Worm (Caenorhabditis elegans) whole organism, early embryonic: ENCODE measurements around the gene famh-136.

Experiments
- B0310.2 ChIP-seq: sonication (generic microtip); optimal IDR thresholded peaks from 2 replicates; lab custom pipeline; 2016; ENCODE audit warnings: mild to moderate bottlenecking, missing genetic modification characterization, missing compliant biosample characterization
- F13C5.2 ChIP-seq: sonication (generic microtip); optimal IDR thresholded peaks from 2 replicates; lab custom pipeline; 2017; ENCODE audit warnings: mild to moderate bottlenecking, missing genetic modification characterization, inconsistent platforms, missing compliant biosample characterization
- aly-1 ChIP-seq: sonication (generic microtip); optimal IDR thresholded peaks from 2 replicates; lab custom pipeline; 2016; ENCODE audit warnings: missing genetic modification characterization, missing compliant biosample characterization
- ama-1 ChIP-seq: fragments of 150-350 bp; optimal IDR thresholded peaks from 2 replicates; lab custom pipeline; 2014
- ceh-13 ChIP-seq: fragments of 200-800 bp; sonication (Bioruptor generic); optimal IDR thresholded peaks from 2 replicates; lab custom pipeline; 2018; ENCODE audit warnings: mild to moderate bottlenecking, missing genetic modification characterization, missing compliant biosample characterization
- ceh-36 ChIP-seq: sonication (generic microtip); optimal IDR thresholded peaks from 2 replicates; lab custom pipeline; 2016; ENCODE audit warnings: missing genetic modification characterization, inconsistent platforms, missing compliant biosample characterization
- ets-7 ChIP-seq: sonication (generic microtip); optimal IDR thresholded peaks from 2 replicates; lab custom pipeline; 2016; ENCODE audit warnings: missing genotype, missing genetic modification characterization, missing compliant biosample characterization
- flt-1 ChIP-seq: fragments of 200-800 bp; sonication (Bioruptor generic); IDR thresholded peaks from 2 replicates; pipeline ENCODE4 v1.3.6; 2022; ENCODE audit warnings: missing genetic modification characterization, missing compliant biosample characterization
- hmbx-1 ChIP-seq: sonication (generic microtip); optimal IDR thresholded peaks from 2 replicates; lab custom pipeline; 2016; ENCODE audit warnings: mild to moderate bottlenecking, missing genetic modification characterization, missing compliant biosample characterization
- hmg-4 ChIP-seq: fragments of 200-800 bp; sonication (Bioruptor generic); optimal IDR thresholded peaks from 2 replicates; lab custom pipeline; 2018; ENCODE audit warnings: mild to moderate bottlenecking, missing genetic modification characterization, missing compliant biosample characterization
- hnd-1 ChIP-seq: sonication (generic microtip); optimal IDR thresholded peaks from 2 replicates; lab custom pipeline; 2016; ENCODE audit warnings: missing genetic modification characterization, missing compliant biosample characterization
- pes-1 ChIP-seq: fragments of 200-800 bp; sonication (Bioruptor generic); IDR thresholded peaks from 2 replicates; pipeline ENCODE4 v1.3.6; 2022; ENCODE audit warnings: missing genetic modification reagents, missing genetic modification characterization, missing compliant biosample characterization
- scrt-1 ChIP-seq: fragments of 200-800 bp; sonication (Bioruptor generic); IDR thresholded peaks from 2 replicates; pipeline ENCODE4 v1.3.6; 2022; ENCODE audit warnings: missing genetic modification characterization, missing compliant biosample characterization
- sea-1 ChIP-seq: fragments of 200-800 bp; sonication (Bioruptor generic); conservative IDR thresholded peaks from 2 replicates; pipeline ENCODE4 v1.3.6; 2022; ENCODE audit warnings: missing genetic modification characterization, missing compliant biosample characterization
- tbx-11 ChIP-seq: fragments of 200-800 bp; sonication (Bioruptor generic); IDR thresholded peaks from 2 replicates; pipeline ENCODE4 v1.3.6; 2022; ENCODE audit warnings: missing genetic modification characterization, missing compliant biosample characterization
- tbx-37 ChIP-seq: fragments of 200-800 bp; sonication (Bioruptor generic); conservative IDR thresholded peaks from 2 replicates; pipeline ENCODE4 v1.3.6; 2022; ENCODE audit warnings: missing genetic modification reagents, missing genetic modification characterization, missing compliant biosample characterization
- tra-4 ChIP-seq: sonication (generic microtip); optimal IDR thresholded peaks from 2 replicates; lab custom pipeline; 2017; ENCODE audit warnings: missing genetic modification characterization, missing compliant biosample characterization

Gene famh-136

DNA sequence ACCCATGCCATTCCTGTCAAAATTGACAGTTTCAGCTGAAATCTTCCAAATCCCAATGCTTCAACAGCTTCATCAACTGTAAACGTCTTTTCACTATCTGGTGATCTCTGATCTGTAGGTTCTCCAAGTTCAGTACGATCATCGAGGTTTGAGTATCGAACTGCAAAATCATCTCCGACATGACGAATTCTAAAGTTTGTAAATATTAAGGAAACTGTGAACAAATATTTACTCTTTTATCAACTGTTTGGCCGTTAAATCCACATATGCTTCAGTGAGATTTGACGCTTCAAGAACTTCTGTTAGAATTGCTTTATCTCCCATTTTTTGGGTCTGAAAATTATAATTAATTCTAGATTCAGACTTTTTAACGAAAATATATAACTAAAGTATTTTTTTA is 2.4 kb upstream of the famh-136 start, which contains the start of gene svop-1:
TSS of gene svop-1 (minus strand) at position 339 of the 400 bp plus-strand sequence.
- TF ChIP-seq tbx-11 (no peak), ceh-13 (GFP tag; lab: Kevin White, UChicago) (no peak), aly-1 (no peak)

DNA sequence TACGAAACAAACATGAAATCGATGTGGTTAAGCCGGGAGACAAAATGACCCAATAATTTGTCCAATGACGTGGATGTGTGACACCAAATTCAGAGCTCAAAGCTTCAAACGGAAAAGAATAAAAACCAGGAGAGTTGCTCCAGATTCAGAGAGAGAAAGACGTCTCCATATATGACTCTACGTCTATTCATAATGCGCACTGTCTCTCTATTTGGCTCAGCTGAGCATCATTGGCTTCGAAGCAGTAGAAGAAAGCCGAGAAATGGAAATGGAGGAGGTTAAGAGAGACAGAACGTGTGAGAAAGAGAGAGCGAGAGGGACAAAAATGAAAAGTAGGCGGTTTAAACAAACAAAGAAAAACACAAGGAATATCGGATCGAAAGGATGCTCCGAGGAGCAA is 1.2 kb upstream of the famh-136 start:
- TF ChIP-seq ama-1 (lab: Kevin White, UChicago) (no peak), sea-1 (GFP tag; lab: Robert Waterston, UW) (no peak), tbx-11 (no peak), ets-7 (tag; lab: Kevin White, UChicago) (no peak), ceh-13 (GFP tag; lab: Kevin White, UChicago) (no peak), hnd-1 (tag; lab: Kevin White, UChicago) (no peak), aly-1 (no peak), hmg-4 (GFP tag; lab: Kevin White, UChicago) (no peak), pes-1 (GFP tag; lab: Robert Waterston, UW) (no peak), ceh-36 (tag; lab: Kevin White, UChicago) (no peak), B0310.2 (tag; lab: Kevin White, UChicago) (no peak), scrt-1 (GFP tag; lab: Robert Waterston, UW) (no peak), flt-1 (no peak)

DNA sequence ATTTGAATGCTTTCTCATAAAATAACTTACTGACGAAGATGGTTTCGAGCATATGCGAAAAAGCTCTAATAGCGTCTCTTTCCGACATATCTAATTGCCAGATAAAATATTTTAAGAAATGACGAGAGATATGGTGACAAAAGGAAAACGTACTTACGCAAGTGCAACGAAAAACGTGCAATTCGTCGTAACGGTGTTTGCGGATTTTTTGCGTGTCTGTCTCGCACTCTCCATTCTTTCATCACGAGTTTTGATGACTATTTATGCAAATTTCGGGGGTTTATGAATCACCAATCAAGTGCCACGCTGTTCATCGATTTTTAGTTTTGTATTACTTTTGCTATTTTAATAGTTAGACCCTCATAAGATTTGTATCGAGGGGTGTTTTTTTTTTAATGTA is 1.4 kb downstream of the famh-136 start, which contains the start of gene ZK637.14:
TSS of gene ZK637.14 (minus strand) at position 201 of the 400 bp plus-strand sequence.
- no peak for TF ChIP-seq sea-1 (GFP tag; lab: Robert Waterston, UW)
- TF ChIP-seq hnd-1 (tag; lab: Kevin White, UChicago), result no peak
- no peak for TF ChIP-seq tra-4
- TF ChIP-seq F13C5.2 (tag; lab: Kevin White, UChicago), result peak; percentile 39
- TF ChIP-seq tbx-11, result no peak
- no peak for TF ChIP-seq B0310.2 (tag; lab: Kevin White, UChicago)

DNA sequence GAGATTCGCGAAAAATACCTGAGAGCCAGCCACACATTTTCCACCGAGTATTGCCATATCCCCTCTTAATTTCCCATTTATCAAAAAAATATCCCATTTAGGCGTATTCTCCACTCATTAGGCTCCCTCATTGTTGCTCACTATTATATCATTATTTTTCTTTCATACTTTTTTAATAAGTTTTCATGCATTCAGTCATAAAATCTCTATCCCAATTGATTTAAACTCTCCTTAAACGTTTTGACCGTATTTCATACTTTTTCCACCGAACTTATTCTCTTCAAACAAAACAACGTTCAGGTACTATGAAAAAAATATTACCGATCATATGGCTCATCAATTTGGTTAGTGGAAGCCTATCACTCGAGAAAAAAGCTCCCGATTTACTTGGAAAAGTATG is 2.4 kb downstream of the famh-136 start, which contains the start of gene lnkn-1:
TSS of gene lnkn-1 (plus strand) at position 301 of the 400 bp plus-strand sequence.
- TF ChIP-seq hmg-4 (GFP tag; lab: Kevin White, UChicago) (no peak), aly-1 (no peak), ama-1 (lab: Kevin White, UChicago) (no peak), hmbx-1 (tag; lab: Kevin White, UChicago) (no peak), pes-1 (GFP tag; lab: Robert Waterston, UW) (no peak), tbx-11 (no peak), tbx-37 (GFP tag; lab: Robert Waterston, UW) (no peak), ceh-13 (GFP tag; lab: Kevin White, UChicago) (no peak), B0310.2 (tag; lab: Kevin White, UChicago) (no peak), ceh-36 (tag; lab: Kevin White, UChicago) (no peak), tra-4 (no peak), hnd-1 (tag; lab: Kevin White, UChicago) (no peak), F13C5.2 (tag; lab: Kevin White, UChicago) (no peak), flt-1 (no peak)

DNA sequence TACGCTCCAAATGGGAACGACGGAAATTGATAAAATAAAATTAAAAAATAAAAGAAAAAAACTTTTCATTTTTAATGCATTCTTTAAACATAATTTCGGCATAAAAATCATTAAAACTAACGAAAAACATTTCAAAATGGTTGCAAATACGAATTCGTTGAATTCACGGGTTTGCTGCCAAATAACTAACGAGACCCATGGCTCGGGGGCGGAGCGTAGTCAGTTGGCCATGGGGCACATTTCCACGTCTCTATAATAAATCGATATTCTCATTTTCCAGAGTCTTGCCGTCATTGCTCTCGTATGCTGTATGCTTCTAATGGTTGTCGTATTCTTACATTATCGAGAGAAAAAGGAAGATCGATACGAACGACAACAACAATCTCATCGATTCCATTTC is 5.9 kb downstream of the famh-136 start, which contains the start of gene ZK637.4:
TSS of gene ZK637.4 (plus strand) at position 301 of the 400 bp plus-strand sequence.
- TF ChIP-seq F13C5.2 (tag; lab: Kevin White, UChicago) (no peak), B0310.2 (tag; lab: Kevin White, UChicago) (no peak), scrt-1 (GFP tag; lab: Robert Waterston, UW) (no peak), aly-1 (no peak), tbx-11 (no peak), tbx-37 (GFP tag; lab: Robert Waterston, UW) (no peak), ceh-13 (GFP tag; lab: Kevin White, UChicago) (no peak), ceh-36 (tag; lab: Kevin White, UChicago) (no peak), pes-1 (GFP tag; lab: Robert Waterston, UW) (no peak), hmg-4 (GFP tag; lab: Kevin White, UChicago) (no peak), hmbx-1 (tag; lab: Kevin White, UChicago) (no peak), flt-1 (no peak), ets-7 (tag; lab: Kevin White, UChicago) (no peak), hnd-1 (tag; lab: Kevin White, UChicago) (no peak), ama-1 (lab: Kevin White, UChicago) (no peak)

DNA sequence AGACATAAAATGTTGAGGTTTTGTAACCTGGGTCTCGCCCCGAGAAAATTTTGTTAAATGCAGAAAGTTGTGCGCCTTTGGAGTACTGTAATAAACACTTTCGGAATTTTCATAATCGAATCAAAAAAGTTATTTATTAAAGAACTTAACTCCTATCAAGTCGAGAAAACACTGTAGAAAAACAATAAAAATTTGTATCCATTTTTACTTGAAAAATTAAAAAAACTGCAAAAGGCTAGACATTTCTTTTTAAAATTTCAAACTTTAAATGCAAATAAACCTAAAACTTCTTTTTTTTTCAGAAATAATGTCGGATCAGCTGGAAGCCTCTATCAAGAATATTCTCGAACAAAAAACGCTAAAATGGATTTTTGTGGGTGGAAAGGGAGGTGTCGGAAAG is 7.2 kb downstream of the famh-136 start, which contains the start of gene asna-1:
TSS of gene asna-1 (plus strand) at position 301 of the 400 bp plus-strand sequence.
- no peak for TF ChIP-seq hmbx-1 (tag; lab: Kevin White, UChicago)
- no peak for TF ChIP-seq ets-7 (tag; lab: Kevin White, UChicago)
- TF ChIP-seq flt-1, result no peak
- no peak for TF ChIP-seq ama-1 (lab: Kevin White, UChicago)
- no peak for TF ChIP-seq ceh-13 (GFP tag; lab: Kevin White, UChicago)
- no peak for TF ChIP-seq aly-1
- TF ChIP-seq F13C5.2 (tag; lab: Kevin White, UChicago), result no peak
- no peak for TF ChIP-seq hnd-1 (tag; lab: Kevin White, UChicago)

DNA sequence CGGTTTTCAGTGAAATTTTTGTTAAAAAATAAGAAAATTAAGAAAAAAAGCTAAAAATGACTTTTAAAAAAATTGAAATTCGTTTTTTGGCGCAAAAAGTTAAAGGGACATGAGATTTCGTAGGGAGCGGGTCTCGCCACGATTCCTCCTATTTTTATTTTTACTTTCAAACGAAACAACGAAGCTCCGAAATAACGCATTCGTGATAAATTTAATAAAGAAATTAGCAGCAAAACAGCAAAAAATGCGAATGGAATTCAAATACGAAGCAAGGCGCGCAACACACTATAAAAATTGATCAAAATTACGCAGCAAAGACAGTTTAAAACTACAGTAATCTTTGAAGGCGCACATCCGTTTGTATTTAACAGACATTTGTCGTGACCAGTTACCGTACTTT is 12.2 kb downstream of the famh-136 start:
- no peak for TF ChIP-seq scrt-1 (GFP tag; lab: Robert Waterston, UW)
- TF ChIP-seq hmbx-1 (tag; lab: Kevin White, UChicago), result no peak
- no peak for TF ChIP-seq ceh-36 (tag; lab: Kevin White, UChicago)
- no peak for TF ChIP-seq B0310.2 (tag; lab: Kevin White, UChicago)
- no peak for TF ChIP-seq hnd-1 (tag; lab: Kevin White, UChicago)
- no peak for TF ChIP-seq pes-1 (GFP tag; lab: Robert Waterston, UW)
- no peak for TF ChIP-seq ama-1 (lab: Kevin White, UChicago)
- TF ChIP-seq hmg-4 (GFP tag; lab: Kevin White, UChicago), result no peak
- TF ChIP-seq ets-7 (tag; lab: Kevin White, UChicago), result no peak
- no peak for TF ChIP-seq tra-4
- no peak for TF ChIP-seq F13C5.2 (tag; lab: Kevin White, UChicago)
- no peak for TF ChIP-seq tbx-11
- TF ChIP-seq sea-1 (GFP tag; lab: Robert Waterston, UW), result no peak
- no peak for TF ChIP-seq tbx-37 (GFP tag; lab: Robert Waterston, UW)
- TF ChIP-seq flt-1, result no peak
- no peak for TF ChIP-seq aly-1
- TF ChIP-seq ceh-13 (GFP tag; lab: Kevin White, UChicago), result no peak
